Fruit fly (Drosophila melanogaster) whole organism, wandering third instar larva: Measurements from ENCODE around the gene Srrm1.
A peak's percentile ranks its signal among the peaks of the same experiment; 100 is the strongest.

Experiments used
- Abd-B ChIP-seq: fragments of >200 bp; optimal IDR thresholded peaks from 2 replicates; lab custom pipeline; 2017; ENCODE audit warnings: missing biosample characterization, missing genetic modification characterization
- CG9705 ChIP-seq: fragments of 200-800 bp; sonication (Bioruptor generic); optimal IDR thresholded peaks from 2 replicates; lab custom pipeline; 2018; ENCODE audit warnings: missing biosample characterization, mild to moderate bottlenecking, missing genetic modification characterization
- Dif ChIP-seq: fragments of 200-275, 200-300 bp; sonication (Bioruptor generic); optimal IDR thresholded peaks from 2 replicates; lab custom pipeline; 2018; ENCODE audit warnings: missing biosample characterization, missing genetic modification characterization; ENCODE audit not compliant: partially characterized antibody
- GATAd ChIP-seq: sonication (Bioruptor generic); optimal IDR thresholded peaks from 2 replicates; lab custom pipeline; 2016; ENCODE audit warnings: missing biosample characterization, missing genetic modification characterization
- Hnf4 ChIP-seq: fragments of 200-800 bp; sonication (Bioruptor generic); optimal IDR thresholded peaks from 2 replicates; lab custom pipeline; 2016; ENCODE audit warnings: missing biosample characterization, mild to moderate bottlenecking, missing genetic modification characterization
- Hr78 ChIP-seq: fragments of >200 bp; optimal IDR thresholded peaks from 2 replicates; lab custom pipeline; 2017; ENCODE audit warnings: missing biosample characterization, missing genetic modification characterization
- Hr83 ChIP-seq: fragments of 200-300 bp; sonication (Bioruptor generic); optimal IDR thresholded peaks from 2 replicates; lab custom pipeline; 2016; ENCODE audit warnings: missing biosample characterization, mild to moderate bottlenecking, missing genetic modification characterization, moderate library complexity; ENCODE audit not compliant: poor library complexity, severe bottlenecking
- Jra ChIP-seq: sonication (Bioruptor generic); optimal IDR thresholded peaks from 2 replicates; lab custom pipeline; 2016; ENCODE audit warnings: missing biosample characterization, missing genetic modification characterization
- Mio ChIP-seq: sonication (Bioruptor generic); optimal IDR thresholded peaks from 2 replicates; lab custom pipeline; 2016; ENCODE audit warnings: missing biosample characterization, missing genetic modification characterization
- N ChIP-seq: fragments of >200 bp; optimal IDR thresholded peaks from 2 replicates; lab custom pipeline; 2018; ENCODE audit warnings: missing biosample characterization, missing external identifiers, missing genetic modification characterization
- OdsH ChIP-seq: fragments of 200-800 bp; sonication (Bioruptor generic); optimal IDR thresholded peaks from 2 replicates; lab custom pipeline; 2016; ENCODE audit warnings: missing biosample characterization, mild to moderate bottlenecking, missing genetic modification characterization
- Rel ChIP-seq, 2 experiments: fragments of 200-800 bp; sonication (Bioruptor generic) in 1 of 2; optimal IDR thresholded peaks; 2 replicates in 1 of 2; 3 replicates in 1 of 2; lab custom pipeline; 2016 to 2019; ENCODE audit warnings: mild to moderate bottlenecking in 2 of 2, missing biosample characterization in 2 of 2, missing genetic modification characterization in 2 of 2, moderate library complexity in 1 of 2
- Sp1 ChIP-seq: fragments of 200-800 bp; sonication (Bioruptor generic); optimal IDR thresholded peaks from 3 replicates; lab custom pipeline; 2019; ENCODE audit warnings: missing biosample characterization, mild to moderate bottlenecking, missing genetic modification characterization, moderate library complexity
- Vsx2 ChIP-seq: fragments of 200-300, 225-300 bp; sonication (Bioruptor generic); optimal IDR thresholded peaks from 2 replicates; lab custom pipeline; 2018; ENCODE audit warnings: missing biosample characterization, missing genetic modification characterization; ENCODE audit not compliant: partially characterized antibody
- br ChIP-seq: fragments of 200-800 bp; sonication (Bioruptor generic); optimal IDR thresholded peaks from 2 replicates; lab custom pipeline; 2016; ENCODE audit warnings: missing biosample characterization, missing genetic modification characterization
- brk ChIP-seq: fragments of 200-800 bp; sonication (Bioruptor generic); optimal IDR thresholded peaks from 2 replicates; lab custom pipeline; 2016; ENCODE audit warnings: missing biosample characterization, mild to moderate bottlenecking, missing genetic modification characterization
- foxo ChIP-seq, 2 experiments: fragments of 200-800 bp; sonication (Bioruptor generic); optimal IDR thresholded peaks; 2 replicates in 1 of 2; 3 replicates in 1 of 2; lab custom pipeline; 2016 to 2017; ENCODE audit warnings: missing biosample characterization in 2 of 2, missing genetic modification characterization in 2 of 2
- fru ChIP-seq: fragments of 200-800 bp; sonication (Bioruptor generic); optimal IDR thresholded peaks from 3 replicates; lab custom pipeline; 2016; ENCODE audit warnings: missing biosample characterization, mild to moderate bottlenecking, missing genetic modification characterization
- h ChIP-seq: fragments of 200-800 bp; sonication (Bioruptor generic); optimal IDR thresholded peaks from 3 replicates; lab custom pipeline; 2016; ENCODE audit warnings: missing biosample characterization, mild to moderate bottlenecking, missing genetic modification characterization
- jim ChIP-seq: fragments of 175-275, 200-325 bp; sonication (Bioruptor generic); optimal IDR thresholded peaks from 2 replicates; lab custom pipeline; 2016; ENCODE audit warnings: missing biosample characterization, mild to moderate bottlenecking, missing genetic modification characterization
- lola ChIP-seq: fragments of >200 bp; optimal IDR thresholded peaks from 2 replicates; lab custom pipeline; 2017; ENCODE audit warnings: missing biosample characterization, missing genetic modification characterization
- pan ChIP-seq: fragments of >200 bp; optimal IDR thresholded peaks from 2 replicates; lab custom pipeline; 2017
- psq ChIP-seq: fragments of 200-800 bp; sonication (Bioruptor generic); optimal IDR thresholded peaks from 3 replicates; lab custom pipeline; 2017; ENCODE audit warnings: missing biosample characterization, mild to moderate bottlenecking, missing genetic modification characterization, moderate library complexity
- rgr ChIP-seq: fragments of 200-800 bp; sonication (Bioruptor generic); optimal IDR thresholded peaks from 3 replicates; lab custom pipeline; 2016; ENCODE audit warnings: missing biosample characterization, mild to moderate bottlenecking, missing genetic modification characterization
- sv ChIP-seq: fragments of 200-800 bp; sonication (Bioruptor generic); optimal IDR thresholded peaks from 3 replicates; lab custom pipeline; 2016; ENCODE audit warnings: missing biosample characterization, missing genetic modification characterization
- usp ChIP-seq: fragments of >200 bp; optimal IDR thresholded peaks from 2 replicates; lab custom pipeline; 2017; ENCODE audit warnings: missing biosample characterization, missing genetic modification characterization
- woc ChIP-seq: sonication (Bioruptor generic); optimal IDR thresholded peaks from 2 replicates; lab custom pipeline; 2016; ENCODE audit warnings: missing biosample characterization, mild to moderate bottlenecking, missing genetic modification characterization

Gene Srrm1

dm6 chr3L:13030055-13030634 is 6.5 kb upstream of the Srrm1 start:
- TF ChIP-seq Mio (no peak), h (GFP tag; lab: Kevin White, UChicago) (peak; percentile 24), Hnf4 (GFP tag; lab: Kevin White, UChicago) (no peak), jim (GFP tag; lab: Kevin White, UChicago) (no peak), sv (no peak), rgr (GFP tag; lab: Kevin White, UChicago) (peak; percentile 13), fru (GFP tag; lab: Kevin White, UChicago) (peak; percentile 20), usp (GFP tag; lab: Kevin White, UChicago) (no peak), Jra (GFP tag; lab: Kevin White, UChicago) (no peak), GATAd (GFP tag; lab: Kevin White, UChicago) (no peak)

- TF ChIP-seq Hr78 = no peak
- TF ChIP-seq Vsx2 (GFP tag; lab: Kevin White, UChicago) = no peak
- TF ChIP-seq Sp1 (GFP tag; lab: Kevin White, UChicago) = no peak
- no peak for TF ChIP-seq Hr83 (GFP tag; lab: Kevin White, UChicago)
- TF ChIP-seq fru (GFP tag; lab: Kevin White, UChicago) = no peak
These were observed 5.3 kb upstream of the Srrm1 start for dm6 chr3L:13031326-13031725.

dm6 chr3L:13032085-13032914 is 4.3 kb upstream of the Srrm1 start:
- TF ChIP-seq Sp1 (GFP tag; lab: Kevin White, UChicago) (peak; percentile 13), OdsH (GFP tag; lab: Kevin White, UChicago) (no peak), woc (GFP tag; lab: Kevin White, UChicago) (no peak), brk (GFP tag; lab: Kevin White, UChicago) (no peak), Rel (GFP tag; optimal IDR thresholded peaks at IDR 0.05; lab: Kevin White, UChicago) (no peak), Rel (tag; optimal IDR thresholded peaks at IDR 0.05; lab: Kevin White, UChicago) (peak; percentile 88), foxo (GFP tag; optimal IDR thresholded peaks at IDR 0.05; lab: Kevin White, UChicago) (peak in 1 of 2 experiments; percentile 14), Mio (no peak), Hr83 (GFP tag; lab: Kevin White, UChicago) (no peak)

- TF ChIP-seq Hr78 (no peak), h (GFP tag; lab: Kevin White, UChicago) (no peak), psq (GFP tag; lab: Kevin White, UChicago) (no peak), br (GFP tag; lab: Kevin White, UChicago) (no peak), Hnf4 (GFP tag; lab: Kevin White, UChicago) (no peak), usp (GFP tag; lab: Kevin White, UChicago) (no peak), GATAd (GFP tag; lab: Kevin White, UChicago) (no peak), CG9705 (no peak), OdsH (GFP tag; lab: Kevin White, UChicago) (no peak), Abd-B (GFP tag; lab: Kevin White, UChicago) (no peak), Dif (GFP tag; lab: Kevin White, UChicago) (no peak), rgr (GFP tag; lab: Kevin White, UChicago) (no peak), pan (lab: Kevin White, UChicago) (no peak), lola (GFP tag; lab: Kevin White, UChicago) (no peak), Jra (GFP tag; lab: Kevin White, UChicago) (no peak), Hr83 (GFP tag; lab: Kevin White, UChicago) (no peak), Mio (no peak), N (GFP tag; lab: Kevin White, UChicago) (no peak)
These were observed 3.7 kb upstream of the Srrm1 start for dm6 chr3L:13032915-13033282.

dm6 chr3L:13033361-13033760 is 3.3 kb upstream of the Srrm1 start:
- no peak for TF ChIP-seq Jra (GFP tag; lab: Kevin White, UChicago)
- peak; percentile 42 for TF ChIP-seq Vsx2 (GFP tag; lab: Kevin White, UChicago)
